Worm (Caenorhabditis elegans) whole organism, L4/young adult: Measurements from ENCODE around the gene zig-10.

Experiments used
- W03F9.2 ChIP-seq: fragments of 150-350 bp; optimal IDR thresholded peaks from 2 replicates; lab custom pipeline; 2014; ENCODE audit warnings: missing biosample characterization, missing genetic modification characterization
- dao-5 ChIP-seq: sonication (generic microtip); optimal IDR thresholded peaks from 2 replicates; lab custom pipeline; 2016; ENCODE audit warnings: missing genotype, missing genetic modification characterization, moderate library complexity, missing compliant biosample characterization
- him-1 ChIP-seq: sonication (generic microtip); optimal IDR thresholded peaks from 2 replicates; lab custom pipeline; 2016; ENCODE audit warnings: missing genotype, missing genetic modification reagents, missing genetic modification characterization, missing compliant biosample characterization

ce11 chrII:6349968-6350367 is 48.5 kb upstream of the zig-10 start:
- TF ChIP-seq him-1 (tag; lab: Kevin White, UChicago): no peak
- TF ChIP-seq W03F9.2 (tag; lab: Kevin White, UChicago): no peak
- no peak for TF ChIP-seq dao-5 (tag; lab: Kevin White, UChicago)
